Fruit fly (Drosophila melanogaster): ENCODE measurements around the gene CG44954.
A peak's percentile ranks its signal among the peaks of the same experiment; 100 is the strongest.

The CG44954 gene

dm6 chr3R:30599404-30599980, 22.2 kb downstream of the CG44954 start:
- no peak for TF ChIP-seq CG12605 (GFP tag; IDR thresholded peaks at IDR 0.05)
- no peak for TF ChIP-seq CG10348 (GFP tag; IDR thresholded peaks at IDR 0.05)
- no peak for TF ChIP-seq CG32121 (GFP tag; IDR thresholded peaks at IDR 0.05)
- TF ChIP-seq CG9948 (tag; optimal IDR thresholded peaks at IDR 0.05): no peak
- TF ChIP-seq Ets98B (GFP tag; IDR thresholded peaks at IDR 0.05): no peak
- no peak for TF ChIP-seq CG15710 (tag; optimal IDR thresholded peaks at IDR 0.05)
- TF ChIP-seq fd96Ca (GFP tag; IDR thresholded peaks at IDR 0.05): no peak
- no peak for TF ChIP-seq Pif1A (GFP tag; optimal IDR thresholded peaks at IDR 0.05)
- TF ChIP-seq CG13204 (GFP tag; optimal IDR thresholded peaks at IDR 0.05): no peak
- TF ChIP-seq CG14655 (GFP tag; optimal IDR thresholded peaks at IDR 0.05): no peak
- TF ChIP-seq rn (GFP tag; IDR thresholded peaks at IDR 0.05): no peak
- no peak for TF ChIP-seq EcR (GFP tag; optimal IDR thresholded peaks at IDR 0.05)
- TF ChIP-seq CG4496 (GFP tag; IDR thresholded peaks at IDR 0.05): no peak
- no peak for TF ChIP-seq CG8301 (tag; optimal IDR thresholded peaks at IDR 0.05)
- no peak for TF ChIP-seq Pif1B (GFP tag; optimal IDR thresholded peaks at IDR 0.05)
- no peak for TF ChIP-seq gl (tag; optimal IDR thresholded peaks at IDR 0.05)
- no peak for TF ChIP-seq CG34367 (tag; optimal IDR thresholded peaks at IDR 0.05)
- no peak for TF ChIP-seq D1 (tag; optimal IDR thresholded peaks at IDR 0.05)

DNA sequence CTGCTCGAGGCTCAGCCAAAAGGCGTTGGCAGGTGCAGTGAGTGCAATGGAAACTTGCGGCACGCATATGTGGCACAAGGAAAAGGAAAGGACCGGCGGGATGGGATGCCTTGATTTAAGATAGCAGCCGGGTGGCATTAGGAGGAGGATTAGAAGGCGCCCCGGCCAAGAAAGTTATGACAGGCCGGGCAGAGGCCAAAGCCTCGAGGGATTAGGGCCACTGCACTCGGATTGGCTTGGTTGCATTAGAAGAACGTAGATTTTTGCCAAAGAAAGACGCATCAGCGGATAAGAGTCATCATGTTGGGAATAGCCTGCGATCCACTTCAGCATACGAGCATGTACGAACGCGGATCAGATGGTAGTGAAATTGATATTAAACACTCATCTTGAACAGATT, 25.0 kb downstream of the CG44954 start, which contains the start of gene CG31019:
Gene CG31019, plus strand, starts transcription at position 301 of the 400 bp plus-strand sequence.
- TF ChIP-seq CG15710 (tag; optimal IDR thresholded peaks at IDR 0.05) (no peak), CG34367 (tag; optimal IDR thresholded peaks at IDR 0.05) (no peak), fd96Ca (GFP tag; IDR thresholded peaks at IDR 0.05) (no peak), EcR (GFP tag; optimal IDR thresholded peaks at IDR 0.05) (no peak), CG12605 (GFP tag; IDR thresholded peaks at IDR 0.05) (no peak), CG13204 (GFP tag; optimal IDR thresholded peaks at IDR 0.05) (no peak), CG14655 (GFP tag; optimal IDR thresholded peaks at IDR 0.05) (no peak), Snoo (tag; optimal IDR thresholded peaks at IDR 0.05) (no peak), gl (tag; optimal IDR thresholded peaks at IDR 0.05) (no peak), CG8301 (tag; optimal IDR thresholded peaks at IDR 0.05) (no peak), D1 (tag; optimal IDR thresholded peaks at IDR 0.05) (no peak), Pif1A (GFP tag; optimal IDR thresholded peaks at IDR 0.05) (no peak), CG9948 (tag; optimal IDR thresholded peaks at IDR 0.05) (no peak), CG8159 (tag; optimal IDR thresholded peaks at IDR 0.05) (no peak), CG4496 (GFP tag; IDR thresholded peaks at IDR 0.05) (no peak), CG10348 (GFP tag; IDR thresholded peaks at IDR 0.05) (no peak), CG17806 (tag; optimal IDR thresholded peaks at IDR 0.05) (no peak), Pif1B (GFP tag; optimal IDR thresholded peaks at IDR 0.05) (no peak)

dm6 chr3R:30592733-30593132, 29.0 kb downstream of the CG44954 start:
- TF ChIP-seq CG17806 (tag; optimal IDR thresholded peaks at IDR 0.05): no peak
- no peak for TF ChIP-seq Pif1A (GFP tag; optimal IDR thresholded peaks at IDR 0.05)
- no peak for TF ChIP-seq gl (tag; optimal IDR thresholded peaks at IDR 0.05)
- TF ChIP-seq CG13204 (GFP tag; optimal IDR thresholded peaks at IDR 0.05): no peak
- no peak for TF ChIP-seq Snoo (tag; optimal IDR thresholded peaks at IDR 0.05)

- no peak for TF ChIP-seq rn (GFP tag; IDR thresholded peaks at IDR 0.05)
- TF ChIP-seq CG32121 (GFP tag; IDR thresholded peaks at IDR 0.05): no peak
- no peak for TF ChIP-seq Pif1A (GFP tag; optimal IDR thresholded peaks at IDR 0.05)
- TF ChIP-seq Snoo (tag; optimal IDR thresholded peaks at IDR 0.05): no peak
- TF ChIP-seq CG8301 (tag; optimal IDR thresholded peaks at IDR 0.05): no peak
- TF ChIP-seq D1 (tag; optimal IDR thresholded peaks at IDR 0.05): no peak
- no peak for TF ChIP-seq CG34367 (tag; optimal IDR thresholded peaks at IDR 0.05)
- TF ChIP-seq CG9948 (tag; optimal IDR thresholded peaks at IDR 0.05): no peak
- no peak for TF ChIP-seq CG4496 (GFP tag; IDR thresholded peaks at IDR 0.05)
- no peak for TF ChIP-seq CG17806 (tag; optimal IDR thresholded peaks at IDR 0.05)
- no peak for TF ChIP-seq CG12605 (GFP tag; IDR thresholded peaks at IDR 0.05)
Observed at dm6 chr3R:30590845-30591244, 30.9 kb downstream of the CG44954 start.

dm6 chr3R:30590237-30590636, 31.5 kb downstream of the CG44954 start:
- no peak for TF ChIP-seq gl (tag; optimal IDR thresholded peaks at IDR 0.05)
- peak; percentile 19 for TF ChIP-seq CG8159 (tag; optimal IDR thresholded peaks at IDR 0.05)
- TF ChIP-seq Snoo (tag; optimal IDR thresholded peaks at IDR 0.05): no peak
- TF ChIP-seq CG9948 (tag; optimal IDR thresholded peaks at IDR 0.05): no peak
- TF ChIP-seq CG10348 (GFP tag; IDR thresholded peaks at IDR 0.05): no peak
- peak; percentile 3 for TF ChIP-seq Pif1B (GFP tag; optimal IDR thresholded peaks at IDR 0.05)
- TF ChIP-seq CG17806 (tag; optimal IDR thresholded peaks at IDR 0.05): no peak

- TF ChIP-seq CG12605 (GFP tag; IDR thresholded peaks at IDR 0.05) (peak; percentile 14; the same call in 1 of the 2 replicates), CG4496 (GFP tag; IDR thresholded peaks at IDR 0.05) (peak; percentile 53; the same call in 2 of the 3 replicates), Pif1A (GFP tag; optimal IDR thresholded peaks at IDR 0.05) (no peak)
Observed at dm6 chr3R:30587196-30587753, 34.4 kb downstream of the CG44954 start, which contains the start of gene CG9717. Gene CG9717 (minus strand): TSS chr3R:30587302.

- no peak for TF ChIP-seq Pif1B (GFP tag; optimal IDR thresholded peaks at IDR 0.05)
- TF ChIP-seq CG8301 (tag; optimal IDR thresholded peaks at IDR 0.05): no peak
Observed at dm6 chr3R:30583542-30583941, 38.2 kb downstream of the CG44954 start, which contains the start of gene Rpt6R. Gene Rpt6R (minus strand): TSS chr3R:30583697.

Measured in whole organism, pupa.